Fruit fly (Drosophila melanogaster) whole organism, embryonic: ENCODE results near the gene CG10803.

Source experiments
- CG10366 ChIP-seq: fragments of 200-800 bp; sonication (Bioruptor generic); IDR thresholded peaks from 2 replicates; pipeline ENCODE4 v1.3.6; 2022; ENCODE audit warnings: missing biosample characterization, missing genetic modification characterization
- CG10431 ChIP-seq: fragments of 200-800 bp; sonication (Bioruptor generic); optimal IDR thresholded peaks from 3 replicates; lab custom pipeline; 2018; ENCODE audit warnings: missing biosample characterization, mild to moderate bottlenecking, missing genetic modification characterization
- CG12155 ChIP-seq: fragments of 200-800 bp; sonication (Bioruptor generic); optimal IDR thresholded peaks from 3 replicates; lab custom pipeline; 2016; ENCODE audit warnings: missing biosample characterization, missing genetic modification characterization
- CG12769 ChIP-seq: fragments of 200-800 bp; sonication (Bioruptor generic); optimal IDR thresholded peaks from 2 replicates; lab custom pipeline; 2019; ENCODE audit warnings: missing biosample characterization, mild to moderate bottlenecking, missing genetic modification characterization, moderate library complexity
- CG13123 ChIP-seq: fragments of 200-800 bp; sonication (Bioruptor generic); optimal IDR thresholded peaks from 2 replicates; lab custom pipeline; 2016; ENCODE audit warnings: missing biosample characterization, missing genetic modification characterization
- CG15696 ChIP-seq: fragments of 200-800 bp; sonication (Bioruptor generic); optimal IDR thresholded peaks from 2 replicates; lab custom pipeline; 2019; ENCODE audit warnings: missing biosample characterization, mild to moderate bottlenecking, missing genetic modification characterization, moderate library complexity
- CG1647 ChIP-seq: fragments of 200-800 bp; sonication (Bioruptor generic); optimal IDR thresholded peaks from 3 replicates; lab custom pipeline; 2016; ENCODE audit warnings: missing biosample characterization, missing genetic modification characterization
- CG17802 ChIP-seq: fragments of 200-800 bp; sonication (Bioruptor generic); optimal IDR thresholded peaks from 2 replicates; lab custom pipeline; 2018; ENCODE audit warnings: missing biosample characterization, mild to moderate bottlenecking, missing genetic modification characterization, moderate library complexity
- CG18764 ChIP-seq: fragments of 200-800 bp; sonication (Bioruptor generic); optimal IDR thresholded peaks from 3 replicates; lab custom pipeline; 2016; ENCODE audit warnings: missing biosample characterization, missing genetic modification characterization
- CG31224 ChIP-seq: fragments of 200-800 bp; sonication (Bioruptor generic); IDR thresholded peaks from 2 replicates; pipeline ENCODE4 v1.3.6; 2022; ENCODE audit warnings: missing biosample characterization, missing genetic modification characterization
- CG31388 ChIP-seq: fragments of 200-800 bp; sonication (Bioruptor generic); optimal IDR thresholded peaks from 2 replicates; lab custom pipeline; 2016; ENCODE audit warnings: missing biosample characterization, missing genetic modification characterization
- CG32772 ChIP-seq: fragments of 200-800 bp; sonication (Bioruptor generic); IDR thresholded peaks from 2 replicates; pipeline ENCODE4 v1.3.6; 2022; ENCODE audit warnings: missing biosample characterization, missing genetic modification characterization
- CG42726 ChIP-seq: fragments of 200-800 bp; sonication (Bioruptor generic); IDR thresholded peaks from 2 replicates; pipeline ENCODE4 v1.3.6; 2022; ENCODE audit warnings: missing biosample characterization, missing genetic modification characterization; ENCODE audit not compliant: partially characterized antibody
- CG4854 ChIP-seq: fragments of 200-800 bp; sonication (Bioruptor generic); optimal IDR thresholded peaks from 2 replicates; lab custom pipeline; 2016; ENCODE audit warnings: missing biosample characterization, missing genetic modification characterization, inconsistent platforms
- CG5245 ChIP-seq: fragments of 200-800 bp; sonication (Bioruptor generic); optimal IDR thresholded peaks from 3 replicates; lab custom pipeline; 2016; ENCODE audit warnings: missing biosample characterization, missing genetic modification characterization
- CG7271 ChIP-seq: fragments of 200-800 bp; sonication (Bioruptor generic); optimal IDR thresholded peaks from 2 replicates; lab custom pipeline; 2018; ENCODE audit warnings: missing biosample characterization, mild to moderate bottlenecking, missing genetic modification characterization, moderate library complexity
- CG7786 ChIP-seq: fragments of 200-800 bp; sonication (Bioruptor generic); optimal IDR thresholded peaks from 2 replicates; lab custom pipeline; 2016; ENCODE audit warnings: missing biosample characterization, missing genetic modification characterization
- CG8281 ChIP-seq: fragments of 200-800 bp; sonication (Bioruptor generic); optimal IDR thresholded peaks from 2 replicates; lab custom pipeline; 2018; ENCODE audit warnings: missing biosample characterization, mild to moderate bottlenecking, missing genetic modification characterization, moderate library complexity
- CG8924 ChIP-seq: fragments of 200-800 bp; optimal IDR thresholded peaks from 3 replicates; lab custom pipeline; 2019; ENCODE audit warnings: missing biosample characterization, mild to moderate bottlenecking, missing genetic modification characterization, moderate library complexity
- CG9817 ChIP-seq: fragments of 200-800 bp; sonication (Bioruptor generic); optimal IDR thresholded peaks from 2 replicates; lab custom pipeline; 2018; ENCODE audit warnings: missing biosample characterization, mild to moderate bottlenecking, missing genetic modification characterization, moderate library complexity
- Dad ChIP-seq: fragments of 200-800 bp; sonication (Bioruptor generic); optimal IDR thresholded peaks from 3 replicates; lab custom pipeline; 2016; ENCODE audit warnings: missing biosample characterization, missing genetic modification characterization
- Eip74EF ChIP-seq, 2 experiments: fragments of 200-800 bp in 1 of 2; fragments of >200 bp in 1 of 2; sonication (Bioruptor generic) in 1 of 2; optimal IDR thresholded peaks; 2 replicates each; lab custom pipeline; 2017 to 2019; ENCODE audit warnings: missing biosample characterization in 2 of 2, missing genetic modification characterization in 2 of 2, mild to moderate bottlenecking in 1 of 2, moderate library complexity in 1 of 2
- HHEX ChIP-seq: fragments of 200-800 bp; sonication (Bioruptor generic); optimal IDR thresholded peaks from 3 replicates; lab custom pipeline; 2017; ENCODE audit warnings: missing biosample characterization, mild to moderate bottlenecking, missing genetic modification characterization, missing genetic modification reagents
- Hr3 ChIP-seq: fragments of 200-800 bp; sonication (Bioruptor generic); optimal IDR thresholded peaks from 3 replicates; lab custom pipeline; 2016; ENCODE audit warnings: missing biosample characterization, missing genetic modification characterization
- NC2α ChIP-seq: fragments of 200-800 bp; sonication (Bioruptor generic); optimal IDR thresholded peaks from 2 replicates; lab custom pipeline; 2016; ENCODE audit warnings: missing biosample characterization, missing genetic modification characterization
- NC2β ChIP-seq: fragments of 200-800 bp; sonication (Bioruptor generic); optimal IDR thresholded peaks from 2 replicates; lab custom pipeline; 2016; ENCODE audit warnings: missing biosample characterization, missing genetic modification characterization
- Pdp1 ChIP-seq, 2 experiments: fragments of 200-800 bp; sonication (Bioruptor generic); optimal IDR thresholded peaks; 3 replicates each; lab custom pipeline; 2016; ENCODE audit warnings: missing biosample characterization in 2 of 2, missing genetic modification characterization in 2 of 2, mild to moderate bottlenecking in 1 of 2, moderate library complexity in 1 of 2
- Spps ChIP-seq: fragments of 200-800 bp; sonication (Bioruptor generic); optimal IDR thresholded peaks from 2 replicates; lab custom pipeline; 2018; ENCODE audit warnings: missing biosample characterization, mild to moderate bottlenecking, missing genetic modification characterization
- Tbp ChIP-seq: fragments of >200 bp; optimal IDR thresholded peaks from 2 replicates; lab custom pipeline; 2018; ENCODE audit warnings: missing biosample characterization, missing genetic modification characterization
- Xrp1 ChIP-seq: fragments of 200-800 bp; sonication (Bioruptor generic); IDR thresholded peaks from 2 replicates; pipeline ENCODE4 v1.3.6; 2022; ENCODE audit warnings: missing biosample characterization, missing genetic modification characterization
- ac ChIP-seq: fragments of 200-800 bp; sonication (Bioruptor generic); optimal IDR thresholded peaks from 3 replicates; lab custom pipeline; 2017; ENCODE audit warnings: missing biosample characterization, mild to moderate bottlenecking, missing genetic modification characterization
- bcd ChIP-seq: fragments of 200-800 bp; sonication (Bioruptor generic); optimal IDR thresholded peaks from 2 replicates; lab custom pipeline; 2017; ENCODE audit warnings: missing biosample characterization, mild to moderate bottlenecking, missing genetic modification characterization
- cad ChIP-seq: fragments of >200 bp; optimal IDR thresholded peaks from 2 replicates; lab custom pipeline; 2017; ENCODE audit warnings: missing biosample characterization, missing genetic modification characterization
- cg ChIP-seq: fragments of 200-800 bp; sonication (Bioruptor generic); optimal IDR thresholded peaks from 3 replicates; lab custom pipeline; 2019; ENCODE audit warnings: missing biosample characterization, mild to moderate bottlenecking, missing genetic modification characterization, moderate library complexity
- chn ChIP-seq: fragments of 200-800 bp; sonication (Bioruptor generic); optimal IDR thresholded peaks from 2 replicates; lab custom pipeline; 2016; ENCODE audit warnings: missing biosample characterization, missing genetic modification characterization
- fd96Cb ChIP-seq: fragments of 200-800 bp; sonication (Bioruptor generic); optimal IDR thresholded peaks from 2 replicates; lab custom pipeline; 2018; ENCODE audit warnings: missing biosample characterization, mild to moderate bottlenecking, missing genetic modification characterization, moderate library complexity
- grau ChIP-seq: fragments of 200-800 bp; optimal IDR thresholded peaks from 3 replicates; lab custom pipeline; 2019; ENCODE audit warnings: missing biosample characterization, mild to moderate bottlenecking, missing genetic modification characterization, moderate library complexity
- gsb ChIP-seq: fragments of 200-800 bp; sonication (Bioruptor generic); IDR thresholded peaks from 2 replicates; pipeline ENCODE4 v1.3.6; 2022; ENCODE audit warnings: missing biosample characterization, missing genetic modification characterization
- kah ChIP-seq: fragments of 200-800 bp; sonication (Bioruptor generic); optimal IDR thresholded peaks from 2 replicates; lab custom pipeline; 2018; ENCODE audit warnings: missing biosample characterization, mild to moderate bottlenecking, missing genetic modification characterization
- knrl ChIP-seq: fragments of 200-800 bp; sonication (Bioruptor generic); IDR thresholded peaks from 3 replicates; pipeline ENCODE4 v1.3.6; 2022; ENCODE audit warnings: missing biosample characterization, missing genetic modification characterization; ENCODE audit not compliant: partially characterized antibody
- lola ChIP-seq, 3 experiments: fragments of >200 bp in 2 of 3; fragments of 200-800 bp in 1 of 3; sonication (Bioruptor generic) in 1 of 3; optimal IDR thresholded peaks; 2 replicates each; lab custom pipeline; 2017 to 2019; ENCODE audit warnings: missing biosample characterization in 3 of 3, missing genetic modification characterization in 3 of 3, mild to moderate bottlenecking in 1 of 3, moderate library complexity in 1 of 3
- phol ChIP-seq: fragments of 200-800 bp; sonication (Bioruptor generic); optimal IDR thresholded peaks from 3 replicates; lab custom pipeline; 2018; ENCODE audit warnings: missing biosample characterization, mild to moderate bottlenecking, missing genetic modification characterization, moderate library complexity
- sob ChIP-seq: fragments of 200-800 bp; sonication (Bioruptor generic); IDR thresholded peaks from 2 replicates; pipeline ENCODE4 v1.3.6; 2022; ENCODE audit warnings: missing biosample characterization, missing genetic modification characterization
- stc ChIP-seq: fragments of 200-800 bp; sonication (Bioruptor generic); IDR thresholded peaks from 2 replicates; pipeline ENCODE4 v1.3.6; 2022; ENCODE audit warnings: missing biosample characterization, missing genetic modification characterization
- stwl ChIP-seq: fragments of 200-800 bp; sonication (Bioruptor generic); optimal IDR thresholded peaks from 3 replicates; lab custom pipeline; 2018; ENCODE audit warnings: missing biosample characterization, mild to moderate bottlenecking, missing genetic modification characterization, moderate library complexity
- tgo ChIP-seq: fragments of 200-800 bp; sonication (Bioruptor generic); IDR thresholded peaks from 3 replicates; pipeline ENCODE4 v1.3.6; 2022; ENCODE audit warnings: missing biosample characterization, missing genetic modification characterization
- tin ChIP-seq: fragments of 200-800 bp; sonication (Bioruptor generic); optimal IDR thresholded peaks from 3 replicates; lab custom pipeline; 2016; ENCODE audit warnings: missing biosample characterization, missing genetic modification characterization
- toy ChIP-seq: fragments of 200-800 bp; sonication (Bioruptor generic); IDR thresholded peaks from 2 replicates; pipeline ENCODE4 v1.3.6; 2022; ENCODE audit warnings: missing biosample characterization, missing genetic modification characterization
- tx ChIP-seq: fragments of 200-800 bp; sonication (Bioruptor generic); optimal IDR thresholded peaks from 2 replicates; lab custom pipeline; 2016; ENCODE audit warnings: missing biosample characterization, missing genetic modification characterization
- unpg ChIP-seq: fragments of 200-800 bp; sonication (Bioruptor generic); optimal IDR thresholded peaks from 3 replicates; lab custom pipeline; 2018; ENCODE audit warnings: missing biosample characterization, mild to moderate bottlenecking, missing genetic modification characterization, moderate library complexity
- vvl ChIP-seq: fragments of 200-800 bp; sonication (Bioruptor generic); IDR thresholded peaks from 2 replicates; pipeline ENCODE4 v1.3.6; 2022; ENCODE audit warnings: missing biosample characterization, missing genetic modification characterization

CG10803 gene

dm6 chrX:3476009-3476408, 9.4 kb upstream of the CG10803 start (continued):
- TF ChIP-seq CG12155 (no peak), stc (GFP tag; lab: Robert Waterston, UW) (0 out of 2 replicates have a peak, but pooled peaks have one; percentile 9), CG7271 (tag; lab: Kevin White, UChicago) (no peak), cg (GFP tag; lab: Kevin White, UChicago) (no peak), tin (GFP tag; lab: Kevin White, UChicago) (peak; percentile 5), toy (no peak), HHEX (GFP tag; lab: Kevin White, UChicago) (peak; percentile 8), CG4854 (GFP tag; lab: Kevin White, UChicago) (no peak), CG32772 (GFP tag; lab: Robert Waterston, UW) (peak; percentile 69), Xrp1 (peak; percentile 73), CG10366 (GFP tag; lab: Robert Waterston, UW) (peak; percentile 44; the same call in 1 of the 2 replicates), CG15696 (peak; percentile 20), Pdp1 (GFP tag; optimal IDR thresholded peaks at IDR 0.05; lab: Kevin White, UChicago) (peak; percentile 18 to 36), CG5245 (peak; percentile 21), grau (peak; percentile 34), CG1647 (peak; percentile 3), stwl (tag; lab: Kevin White, UChicago) (no peak), NC2α (no peak), fd96Cb (peak; percentile 55), CG31388 (no peak), gsb (no peak), cad (GFP tag; lab: Kevin White, UChicago) (no peak), ac (GFP tag; lab: Kevin White, UChicago) (no peak), CG8281 (tag; lab: Kevin White, UChicago) (no peak), vvl (GFP tag; lab: Robert Waterston, UW) (0 out of 2 replicates have a peak, but pooled peaks have one; percentile 24), bcd (GFP tag; lab: Kevin White, UChicago) (peak; percentile 1), kah (GFP tag; lab: Kevin White, UChicago) (no peak), Eip74EF (GFP tag; optimal IDR thresholded peaks at IDR 0.05; lab: Kevin White, UChicago) (peak in 1 of 2 experiments; percentile 19), phol (tag; lab: Kevin White, UChicago) (peak; percentile 62), Hr3 (no peak), CG9817 (tag; lab: Kevin White, UChicago) (no peak), sob (GFP tag; lab: Robert Waterston, UW) (no peak), CG13123 (GFP tag; lab: Kevin White, UChicago) (no peak), Dad (no peak), chn (GFP tag; lab: Kevin White, UChicago) (peak; percentile 35), CG18764 (GFP tag; lab: Kevin White, UChicago) (no peak), CG10431 (no peak), CG42726 (GFP tag; lab: Robert Waterston, UW) (no peak), unpg (GFP tag; lab: Kevin White, UChicago) (peak; percentile 44), CG8924 (tag; lab: Kevin White, UChicago) (peak; percentile 37), knrl (GFP tag; lab: Robert Waterston, UW) (no peak), Spps (tag; lab: Kevin White, UChicago) (peak; percentile 5), CG7786 (no peak), CG31224 (GFP tag; lab: Robert Waterston, UW) (no peak), CG12769 (no peak), NC2β (GFP tag; lab: Kevin White, UChicago) (no peak), tx (GFP tag; lab: Kevin White, UChicago) (no peak), tgo (peak; percentile 47; the same call in 2 of the 3 replicates), CG17802 (no peak), Tbp (GFP tag; lab: Kevin White, UChicago) (no peak), lola (GFP tag; optimal IDR thresholded peaks at IDR 0.05; lab: Kevin White, UChicago) (peak in 1 of 3 experiments; percentile 59)
